Worm (Caenorhabditis elegans): ENCODE measurements around the gene kin-21.
A peak's percentile ranks its signal among the peaks of the same experiment; 100 is the strongest.

The kin-21 gene

DNA sequence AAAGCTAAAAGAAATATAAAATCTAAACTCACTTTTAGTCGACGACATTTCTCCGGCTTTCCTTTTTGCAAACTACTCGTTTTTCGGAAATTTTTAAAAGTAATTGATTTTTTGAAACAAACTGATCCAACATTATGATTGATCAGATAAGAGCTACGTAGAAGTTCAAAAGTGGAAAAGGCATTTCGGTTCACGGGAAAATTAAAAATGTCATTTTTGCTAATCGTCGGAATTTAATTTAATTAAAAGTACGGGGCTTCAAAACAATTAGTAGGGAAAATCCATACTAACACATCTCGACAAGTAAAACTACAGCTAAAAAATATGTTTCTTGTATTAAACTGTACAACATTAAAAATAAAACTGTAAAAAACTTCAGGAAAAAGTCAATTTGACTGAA, 16.9 kb downstream of the kin-21 start, which contains the start of gene K07F5.8:
TSS of gene K07F5.8 (minus strand) at position 101 of the 400 bp plus-strand sequence.
- no peak for TF ChIP-seq mab-5 (tag; optimal IDR thresholded peaks at IDR 0.05)
- TF ChIP-seq ceh-16 (tag; optimal IDR thresholded peaks at IDR 0.05): no peak
- TF ChIP-seq nhr-237 (tag; optimal IDR thresholded peaks at IDR 0.05): no peak
- no peak for TF ChIP-seq nhr-129 (tag; optimal IDR thresholded peaks at IDR 0.05)
- TF ChIP-seq zag-1 (tag; optimal IDR thresholded peaks at IDR 0.05): no peak
- TF ChIP-seq nhr-11 (tag; optimal IDR thresholded peaks at IDR 0.05): no peak
- TF ChIP-seq sma-3 (GFP tag; optimal IDR thresholded peaks at IDR 0.05): no peak
- TF ChIP-seq nhr-10 (tag; optimal IDR thresholded peaks at IDR 0.05): no peak
- no peak for TF ChIP-seq R02D3.7 (tag; optimal IDR thresholded peaks at IDR 0.05)

- TF ChIP-seq zag-1 (tag; optimal IDR thresholded peaks at IDR 0.05): no peak
- TF ChIP-seq crh-2 (tag; optimal IDR thresholded peaks at IDR 0.05): no peak
- TF ChIP-seq elt-3 (tag; optimal IDR thresholded peaks at IDR 0.05): no peak
- TF ChIP-seq mab-5 (tag; optimal IDR thresholded peaks at IDR 0.05): no peak
- TF ChIP-seq nhr-77 (tag; optimal IDR thresholded peaks at IDR 0.05): no peak
- no peak for TF ChIP-seq fos-1 (tag; optimal IDR thresholded peaks at IDR 0.05)
- TF ChIP-seq ztf-1 (GFP tag; conservative IDR thresholded peaks at IDR 0.05): no peak
- TF ChIP-seq nhr-10 (tag; optimal IDR thresholded peaks at IDR 0.05): no peak
- no peak for TF ChIP-seq ceh-82 (tag; optimal IDR thresholded peaks at IDR 0.05)
- no peak for TF ChIP-seq lin-13 (GFP tag; optimal IDR thresholded peaks at IDR 0.05)
- no peak for TF ChIP-seq egl-27 (tag; optimal IDR thresholded peaks at IDR 0.05)
- TF ChIP-seq ama-1 (optimal IDR thresholded peaks at IDR 0.05): no peak
- TF ChIP-seq C34F6.9 (tag; optimal IDR thresholded peaks at IDR 0.05): no peak
- TF ChIP-seq alr-1 (tag; optimal IDR thresholded peaks at IDR 0.05): no peak
- no peak for TF ChIP-seq nhr-11 (tag; optimal IDR thresholded peaks at IDR 0.05)
- no peak for TF ChIP-seq mbf-1 (tag; optimal IDR thresholded peaks at IDR 0.05)
These were observed 18.2 kb downstream of the kin-21 start, which contains the start of gene ssp-10 for ce11 chrIV:9850931-9851330. Gene ssp-10, minus strand, starts transcription at chrIV:9851031.

ce11 chrIV:9852250-9852649, 19.6 kb downstream of the kin-21 start, which contains the start of gene ssq-1:
Gene ssq-1, plus strand, starts transcription at chrIV:9852550.
- no peak for TF ChIP-seq nhr-23 (tag; optimal IDR thresholded peaks at IDR 0.05)
- TF ChIP-seq nhr-21 (tag; optimal IDR thresholded peaks at IDR 0.05): no peak
- TF ChIP-seq Y55F3AM.14 (GFP tag; optimal IDR thresholded peaks at IDR 0.05): no peak
- no peak for TF ChIP-seq crh-2 (tag; optimal IDR thresholded peaks at IDR 0.05)
- no peak for TF ChIP-seq blmp-1 (tag; optimal IDR thresholded peaks at IDR 0.05; ENCODE audit: insufficient read depth)
- TF ChIP-seq elt-1 (tag; optimal IDR thresholded peaks at IDR 0.05): no peak
- TF ChIP-seq nhr-77 (tag; optimal IDR thresholded peaks at IDR 0.05): no peak
- TF ChIP-seq mdl-1 (tag; optimal IDR thresholded peaks at IDR 0.05): no peak
- TF ChIP-seq zag-1 (tag; optimal IDR thresholded peaks at IDR 0.05): no peak
- no peak for TF ChIP-seq nhr-25 (tag; optimal IDR thresholded peaks at IDR 0.05)

ce11 chrIV:9852818-9853466, 20.3 kb downstream of the kin-21 start:
- TF ChIP-seq nhr-25 (tag; optimal IDR thresholded peaks at IDR 0.05) (no peak), ztf-4 (tag; optimal IDR thresholded peaks at IDR 0.05) (no peak), nhr-6 (tag; optimal IDR thresholded peaks at IDR 0.05) (no peak)

DNA sequence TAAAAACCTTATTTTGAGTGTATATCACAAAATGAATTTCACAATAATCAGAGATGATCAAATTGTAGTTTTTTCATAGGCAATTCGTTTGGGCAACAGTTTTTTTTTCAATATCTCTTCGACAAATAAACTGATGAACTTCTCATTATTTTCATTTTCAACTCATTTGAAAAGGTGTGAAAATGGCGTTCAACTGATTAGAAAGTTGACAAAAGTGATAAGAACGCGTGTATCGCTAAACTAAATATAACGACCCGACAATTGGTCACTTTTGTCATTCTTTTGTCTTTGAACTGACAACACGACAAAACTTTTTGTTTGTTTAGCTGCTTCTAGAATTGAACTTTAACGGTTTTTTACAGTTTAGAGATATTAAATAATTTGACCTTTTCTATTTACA, 22.3 kb downstream of the kin-21 start:
- TF ChIP-seq fos-1 (tag; optimal IDR thresholded peaks at IDR 0.05) (peak; percentile 53), nhr-6 (tag; optimal IDR thresholded peaks at IDR 0.05) (no peak)

DNA sequence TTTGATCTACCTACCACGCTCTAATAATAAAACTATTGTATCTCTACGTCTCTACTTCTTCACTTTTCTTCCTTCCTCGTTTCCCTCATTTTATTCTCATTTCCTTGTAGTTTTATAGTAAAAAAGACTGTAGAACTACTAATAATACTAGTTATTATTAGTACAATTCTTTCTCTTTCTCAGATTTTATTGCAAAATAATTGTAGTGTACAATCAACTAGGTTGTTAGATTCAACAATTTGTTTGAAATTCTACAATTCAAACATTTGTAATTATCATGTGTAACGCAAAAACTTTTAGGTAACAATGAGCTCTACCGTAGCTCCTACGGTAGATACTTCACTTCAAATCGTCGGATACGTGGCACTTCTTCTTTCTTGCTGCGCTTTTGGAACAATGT, 23.0 kb downstream of the kin-21 start, which contains the start of gene K07F5.12:
TSS of gene K07F5.12 (plus strand) at position 301 of the 400 bp plus-strand sequence.
- TF ChIP-seq mbf-1 (tag; optimal IDR thresholded peaks at IDR 0.05): no peak
- no peak for TF ChIP-seq unc-55 (GFP tag; optimal IDR thresholded peaks at IDR 0.05)
- TF ChIP-seq snpc-4 (tag; optimal IDR thresholded peaks at IDR 0.05): no peak
- no peak for TF ChIP-seq sem-4 (tag; optimal IDR thresholded peaks at IDR 0.05)
- TF ChIP-seq ZK546.5 (tag; optimal IDR thresholded peaks at IDR 0.05): no peak
- TF ChIP-seq elt-1 (tag; optimal IDR thresholded peaks at IDR 0.05): no peak
- TF ChIP-seq nhr-23 (tag; optimal IDR thresholded peaks at IDR 0.05): no peak
- TF ChIP-seq Y55F3AM.14 (GFP tag; optimal IDR thresholded peaks at IDR 0.05): no peak
- TF ChIP-seq gmeb-1 (tag; optimal IDR thresholded peaks at IDR 0.05): no peak
